Worm (Caenorhabditis elegans) whole organism, L2 larva: ENCODE results near the gene K01G12.3.

Source experiments
- C34F6.9 ChIP-seq: fragments of 150-350 bp; optimal IDR thresholded peaks from 2 replicates; lab custom pipeline; 2014; ENCODE audit warnings: missing biosample characterization, missing genetic modification characterization
- F13H6.1 ChIP-seq: sonication (generic microtip); optimal IDR thresholded peaks from 2 replicates; lab custom pipeline; 2016; ENCODE audit warnings: missing genetic modification characterization, missing compliant biosample characterization
- R02D3.7 ChIP-seq: fragments of 150-350 bp; optimal IDR thresholded peaks from 2 replicates; lab custom pipeline; 2014; ENCODE audit warnings: missing biosample characterization, missing genetic modification characterization
- Y55F3AM.14 ChIP-seq: fragments of 200-800 bp; sonication (Bioruptor generic); optimal IDR thresholded peaks from 2 replicates; lab custom pipeline; 2018; ENCODE audit warnings: mild to moderate bottlenecking, missing genetic modification characterization, missing compliant biosample characterization
- ZK546.5 ChIP-seq: sonication (generic microtip); optimal IDR thresholded peaks from 2 replicates; lab custom pipeline; 2017; ENCODE audit warnings: missing biosample characterization, missing genetic modification characterization
- alr-1 ChIP-seq: fragments of 150-350 bp; optimal IDR thresholded peaks from 2 replicates; lab custom pipeline; 2014; ENCODE audit warnings: missing biosample characterization, missing genetic modification characterization
- aly-2 ChIP-seq: fragments of 150-350 bp; optimal IDR thresholded peaks from 2 replicates; lab custom pipeline; 2014; ENCODE audit warnings: missing biosample characterization, missing genetic modification characterization
- ama-1 ChIP-seq: fragments of 150-350 bp; optimal IDR thresholded peaks from 2 replicates; lab custom pipeline; 2018; ENCODE audit warnings: inconsistent platforms
- blmp-1 ChIP-seq: sonication (generic microtip); optimal IDR thresholded peaks from 2 replicates; lab custom pipeline; 2017; ENCODE audit warnings: missing genetic modification characterization, mild to moderate bottlenecking, missing compliant biosample characterization, antibody characterized with exemption, moderate library complexity; ENCODE audit not compliant: insufficient read depth
- ceh-16 ChIP-seq: fragments of 150-350 bp; optimal IDR thresholded peaks from 2 replicates; lab custom pipeline; 2014; ENCODE audit warnings: missing biosample characterization, missing genetic modification characterization
- crh-2 ChIP-seq: sonication (generic microtip); optimal IDR thresholded peaks from 2 replicates; lab custom pipeline; 2017; ENCODE audit warnings: missing biosample characterization, missing genetic modification characterization
- dmd-4 ChIP-seq: sonication (generic microtip); optimal IDR thresholded peaks from 2 replicates; lab custom pipeline; 2017; ENCODE audit warnings: missing biosample characterization, missing genetic modification characterization
- egl-27 ChIP-seq: sonication (generic microtip); optimal IDR thresholded peaks from 3 replicates; lab custom pipeline; 2017; ENCODE audit warnings: missing biosample characterization, missing genetic modification reagents, missing genetic modification characterization
- elt-3 ChIP-seq: sonication (generic microtip); optimal IDR thresholded peaks from 2 replicates; lab custom pipeline; 2017; ENCODE audit warnings: missing biosample characterization, missing genetic modification characterization
- fos-1 ChIP-seq: fragments of 150-350 bp; optimal IDR thresholded peaks from 2 replicates; lab custom pipeline; 2014; ENCODE audit warnings: missing biosample characterization, missing genetic modification characterization
- lin-11 ChIP-seq: fragments of 150-350 bp; sonication (generic microtip); optimal IDR thresholded peaks from 2 replicates; lab custom pipeline; 2014; ENCODE audit warnings: missing biosample characterization, missing genetic modification characterization, inconsistent platforms, mixed read lengths
- lsy-2 ChIP-seq, 2 experiments: fragments of 150-350 bp in 1 of 2; sonication (generic microtip) in 1 of 2; optimal IDR thresholded peaks; 2 replicates each; lab custom pipeline; 2014 to 2017; ENCODE audit warnings: missing biosample characterization in 2 of 2, missing genetic modification characterization in 2 of 2
- mab-5 ChIP-seq: fragments of 150-350 bp; optimal IDR thresholded peaks from 2 replicates; lab custom pipeline; 2014; ENCODE audit warnings: missing biosample characterization, missing genetic modification characterization
- mbf-1 ChIP-seq: sonication (generic microtip); optimal IDR thresholded peaks from 2 replicates; lab custom pipeline; 2017; ENCODE audit warnings: missing biosample characterization, missing genetic modification characterization
- nhr-10 ChIP-seq: sonication (generic microtip); optimal IDR thresholded peaks from 2 replicates; lab custom pipeline; 2017; ENCODE audit warnings: missing biosample characterization, missing genetic modification characterization
- nhr-11 ChIP-seq: fragments of 150-350 bp; optimal IDR thresholded peaks from 2 replicates; lab custom pipeline; 2014; ENCODE audit warnings: missing biosample characterization, missing genetic modification characterization
- nhr-12 ChIP-seq: fragments of 150-350 bp; optimal IDR thresholded peaks from 2 replicates; lab custom pipeline; 2014; ENCODE audit warnings: missing biosample characterization, missing genetic modification characterization
- nhr-129 ChIP-seq: fragments of 150-350 bp; optimal IDR thresholded peaks from 2 replicates; lab custom pipeline; 2014; ENCODE audit warnings: missing biosample characterization, missing genetic modification characterization
- nhr-23 ChIP-seq: fragments of 150-350 bp; optimal IDR thresholded peaks from 2 replicates; lab custom pipeline; 2014; ENCODE audit warnings: missing biosample characterization, missing genetic modification reagents, missing genetic modification characterization
- nhr-237 ChIP-seq: fragments of 150-350 bp; optimal IDR thresholded peaks from 2 replicates; lab custom pipeline; 2014; ENCODE audit warnings: missing biosample characterization, missing genetic modification characterization
- nhr-25 ChIP-seq: fragments of 150-350 bp; sonication (generic microtip); optimal IDR thresholded peaks from 3 replicates; lab custom pipeline; 2014; ENCODE audit warnings: missing biosample characterization, missing genetic modification characterization
- nhr-77 ChIP-seq: fragments of 150-350 bp; optimal IDR thresholded peaks from 2 replicates; lab custom pipeline; 2014; ENCODE audit warnings: missing biosample characterization, missing genetic modification characterization
- peb-1 ChIP-seq: fragments of 150-350 bp; optimal IDR thresholded peaks from 2 replicates; lab custom pipeline; 2014; ENCODE audit warnings: missing biosample characterization, missing genetic modification characterization
- sem-4 ChIP-seq: fragments of 150-350 bp; optimal IDR thresholded peaks from 2 replicates; lab custom pipeline; 2014; ENCODE audit warnings: missing biosample characterization, missing genetic modification reagents, missing genetic modification characterization
- skn-1 ChIP-seq: sonication (generic microtip); optimal IDR thresholded peaks from 2 replicates; lab custom pipeline; 2017; ENCODE audit warnings: missing biosample characterization, missing genetic modification characterization
- sma-3 ChIP-seq: sonication (generic microtip); optimal IDR thresholded peaks from 2 replicates; lab custom pipeline; 2016; ENCODE audit warnings: missing genetic modification reagents, missing genetic modification characterization, missing compliant biosample characterization
- snpc-4 ChIP-seq: fragments of 150-350 bp; optimal IDR thresholded peaks from 2 replicates; lab custom pipeline; 2014; ENCODE audit warnings: missing biosample characterization, missing genetic modification characterization
- unc-39 ChIP-seq: fragments of 150-350 bp; optimal IDR thresholded peaks from 2 replicates; lab custom pipeline; 2014; ENCODE audit warnings: missing biosample characterization, missing genetic modification characterization
- unc-55 ChIP-seq: fragments of 150-350 bp; sonication (generic microtip); optimal IDR thresholded peaks from 3 replicates; lab custom pipeline; 2014; ENCODE audit warnings: missing biosample characterization, missing genetic modification reagents, missing genetic modification characterization
- unc-62 ChIP-seq: fragments of 150-350 bp; optimal IDR thresholded peaks from 2 replicates; lab custom pipeline; 2014; ENCODE audit warnings: missing biosample characterization, missing genetic modification reagents, missing genetic modification characterization
- zag-1 ChIP-seq: fragments of 150-350 bp; optimal IDR thresholded peaks from 2 replicates; lab custom pipeline; 2014; ENCODE audit warnings: missing biosample characterization, missing genetic modification characterization
- ztf-1 ChIP-seq: fragments of 200-800 bp; sonication (Bioruptor generic); conservative IDR thresholded peaks from 2 replicates; pipeline ENCODE4 v1.3.6; 2022; ENCODE audit warnings: missing genetic modification characterization, missing compliant biosample characterization
- ztf-11 ChIP-seq: sonication (generic microtip); optimal IDR thresholded peaks from 2 replicates; lab custom pipeline; 2017; ENCODE audit warnings: missing biosample characterization, missing genetic modification characterization
- ztf-4 ChIP-seq: fragments of 150-350 bp; optimal IDR thresholded peaks from 2 replicates; lab custom pipeline; 2014; ENCODE audit warnings: missing biosample characterization, missing genetic modification characterization

K01G12.3 gene

DNA sequence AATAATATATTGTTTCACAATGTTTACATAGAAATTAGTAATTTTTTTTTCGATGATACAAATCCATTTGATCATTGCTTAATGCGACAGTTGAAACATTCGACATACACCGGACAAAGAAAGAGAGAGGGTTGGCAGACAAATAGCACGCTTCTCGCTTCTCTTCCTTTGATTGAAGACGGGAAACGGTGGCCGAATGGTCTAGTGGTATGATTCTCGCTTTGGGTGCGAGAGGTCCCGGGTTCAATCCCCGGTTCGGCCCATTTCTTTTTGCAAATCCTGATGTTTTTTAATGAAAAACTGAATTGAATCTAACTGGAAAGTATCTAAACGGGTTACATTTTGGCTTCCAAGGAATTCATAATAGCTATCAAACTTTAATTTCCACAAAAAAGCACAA lies 31.6 kb downstream of the K01G12.3 start (continued):
- TF ChIP-seq peb-1 (tag; lab: Kevin White, UChicago) (no peak), dmd-4 (tag; lab: Kevin White, UChicago) (no peak), unc-39 (tag; lab: Kevin White, UChicago) (no peak)

DNA sequence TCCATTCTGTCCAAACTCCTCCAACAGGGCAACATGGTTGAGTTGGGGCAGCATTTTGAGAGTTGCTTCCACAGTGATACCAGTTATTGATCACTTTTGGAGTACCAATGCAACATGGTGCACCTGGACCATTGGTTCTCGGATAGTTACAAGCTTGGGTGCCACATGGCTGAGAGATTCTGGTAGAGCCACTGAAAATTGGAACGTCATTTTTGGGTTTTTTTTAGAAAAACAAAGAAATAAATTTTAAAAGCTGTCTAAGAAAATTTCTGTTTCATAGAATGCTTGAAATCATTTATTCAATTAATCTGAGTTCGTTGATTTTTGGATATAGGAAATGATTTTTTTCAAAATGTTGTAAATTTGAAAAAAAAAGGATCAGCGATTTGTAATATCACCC lies 33.8 kb downstream of the K01G12.3 start:
- TF ChIP-seq nhr-129 (tag; lab: Kevin White, UChicago) (no peak), blmp-1 (tag; lab: Kevin White, UChicago) (no peak), mbf-1 (tag; lab: Kevin White, UChicago) (no peak), peb-1 (tag; lab: Kevin White, UChicago) (no peak), nhr-23 (no peak), sem-4 (no peak), crh-2 (no peak), aly-2 (tag; lab: Kevin White, UChicago) (no peak), nhr-11 (tag; lab: Kevin White, UChicago) (no peak), fos-1 (tag; lab: Kevin White, UChicago) (no peak), nhr-237 (no peak), R02D3.7 (tag; lab: Kevin White, UChicago) (no peak), ztf-11 (tag; lab: Kevin White, UChicago) (no peak), F13H6.1 (tag; lab: Kevin White, UChicago) (no peak), unc-39 (tag; lab: Kevin White, UChicago) (no peak), sma-3 (GFP tag; lab: Kevin White, UChicago) (no peak), ZK546.5 (tag; lab: Kevin White, UChicago) (no peak), alr-1 (tag; lab: Kevin White, UChicago) (no peak), nhr-12 (tag; lab: Kevin White, UChicago) (no peak), C34F6.9 (tag; lab: Kevin White, UChicago) (no peak)

DNA sequence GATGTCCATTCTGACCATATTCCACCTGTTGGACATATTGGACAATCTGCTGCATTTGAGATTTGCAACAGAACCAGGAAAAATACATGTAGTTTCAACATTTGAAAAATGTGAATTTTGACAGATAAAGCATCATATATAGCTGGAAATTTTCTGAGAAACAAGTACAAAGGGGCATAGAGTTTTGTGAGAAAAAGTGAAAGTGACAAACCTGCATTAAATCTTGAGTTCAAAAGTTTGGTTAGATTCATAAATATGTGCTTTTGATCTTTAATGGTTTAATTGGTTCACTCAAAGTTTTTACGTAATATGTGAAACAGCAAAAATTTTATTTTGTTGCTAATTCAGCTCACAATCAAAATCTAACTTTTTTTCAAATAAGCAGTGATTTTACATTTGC lies 34.8 kb downstream of the K01G12.3 start, which contains the start of gene F02H6.7:
TSS of gene F02H6.7 (minus strand) at position 101 of the 400 bp plus-strand sequence.
- TF ChIP-seq lsy-2 (tag; optimal IDR thresholded peaks at IDR 0.05; lab: Kevin White, UChicago) = no peak
- TF ChIP-seq nhr-237 = no peak
- no peak for TF ChIP-seq F13H6.1 (tag; lab: Kevin White, UChicago)
- no peak for TF ChIP-seq ztf-11 (tag; lab: Kevin White, UChicago)
- TF ChIP-seq crh-2 = no peak
- no peak for TF ChIP-seq unc-39 (tag; lab: Kevin White, UChicago)
- no peak for TF ChIP-seq blmp-1 (tag; lab: Kevin White, UChicago)
- TF ChIP-seq peb-1 (tag; lab: Kevin White, UChicago) = no peak
- TF ChIP-seq unc-62 (GFP tag; lab: Kevin White, UChicago) = no peak
- no peak for TF ChIP-seq ztf-4 (tag; lab: Kevin White, UChicago)
- no peak for TF ChIP-seq unc-55
- no peak for TF ChIP-seq skn-1 (tag; lab: Kevin White, UChicago)

DNA sequence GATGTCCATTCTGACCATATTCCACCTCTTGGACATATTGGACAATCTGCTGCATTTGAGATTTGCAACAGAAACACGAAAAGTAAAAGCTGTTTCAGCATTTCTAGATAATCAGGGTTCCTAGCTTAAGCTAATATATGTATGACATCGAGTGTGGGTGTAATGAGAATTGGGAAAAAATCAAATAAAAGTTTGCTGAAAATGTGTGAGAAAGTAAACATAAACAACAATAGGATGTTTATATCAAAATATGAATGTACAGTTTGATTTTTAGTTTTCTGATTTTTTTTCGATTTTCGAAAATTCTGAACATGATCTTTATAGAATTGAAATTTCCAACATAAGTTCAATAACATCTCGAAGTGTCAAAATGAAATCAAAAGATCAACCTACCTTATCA lies 37.5 kb downstream of the K01G12.3 start, which contains the start of gene F02H6.6:
TSS of gene F02H6.6 (minus strand) at position 101 of the 400 bp plus-strand sequence.
- TF ChIP-seq ama-1 (lab: Kevin White, UChicago) (no peak), blmp-1 (tag; lab: Kevin White, UChicago) (no peak), mab-5 (tag; lab: Kevin White, UChicago) (no peak), C34F6.9 (tag; lab: Kevin White, UChicago) (no peak), nhr-25 (no peak), lin-11 (tag; lab: Kevin White, UChicago) (no peak), ceh-16 (tag; lab: Kevin White, UChicago) (no peak), nhr-77 (tag; lab: Kevin White, UChicago) (no peak), unc-39 (tag; lab: Kevin White, UChicago) (no peak), nhr-11 (tag; lab: Kevin White, UChicago) (no peak), F13H6.1 (tag; lab: Kevin White, UChicago) (no peak), ztf-1 (GFP tag; lab: Robert Waterston, UW) (no peak)
- TF ChIP-seq, all 48 proteins: peak for 0

DNA sequence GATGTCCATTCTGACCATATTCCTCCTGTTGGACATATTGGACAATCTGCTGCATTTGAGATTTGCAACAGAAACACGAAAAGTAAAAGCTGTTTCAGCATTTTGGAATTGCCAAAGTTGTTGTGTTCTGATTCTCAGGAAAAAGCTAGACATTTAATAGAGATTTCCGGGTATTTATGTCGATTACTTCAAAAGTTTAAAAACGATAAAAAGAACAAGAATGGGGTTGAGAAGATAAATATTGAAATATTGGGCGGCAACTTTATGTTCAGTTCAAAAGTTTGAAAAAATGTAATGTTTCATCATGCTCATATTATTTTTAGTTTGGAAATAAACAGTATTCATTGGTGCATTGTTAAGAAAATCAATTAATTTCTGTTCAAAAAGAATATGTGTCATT lies 45.7 kb downstream of the K01G12.3 start, which contains the start of gene Y64G10A.1:
TSS of gene Y64G10A.1 (minus strand) at position 101 of the 400 bp plus-strand sequence.
- TF ChIP-seq lin-11 (tag; lab: Kevin White, UChicago) (no peak), peb-1 (tag; lab: Kevin White, UChicago) (no peak), fos-1 (tag; lab: Kevin White, UChicago) (no peak), nhr-237 (no peak), elt-3 (no peak), C34F6.9 (tag; lab: Kevin White, UChicago) (no peak), zag-1 (no peak), blmp-1 (tag; lab: Kevin White, UChicago) (no peak), ztf-4 (tag; lab: Kevin White, UChicago) (no peak), egl-27 (no peak), snpc-4 (tag; lab: Kevin White, UChicago) (no peak), Y55F3AM.14 (GFP tag; lab: Kevin White, UChicago) (no peak), nhr-10 (tag; lab: Kevin White, UChicago) (no peak), crh-2 (no peak), nhr-77 (tag; lab: Kevin White, UChicago) (no peak)
